Worm (Caenorhabditis elegans): ENCODE data around the gene irld-18.
"Not testable (repeated sequence)": the region's sequence is repeated elsewhere in the genome, so short reads cannot be mapped to it uniquely, and the experiment has no call there.

The irld-18 gene

DNA sequence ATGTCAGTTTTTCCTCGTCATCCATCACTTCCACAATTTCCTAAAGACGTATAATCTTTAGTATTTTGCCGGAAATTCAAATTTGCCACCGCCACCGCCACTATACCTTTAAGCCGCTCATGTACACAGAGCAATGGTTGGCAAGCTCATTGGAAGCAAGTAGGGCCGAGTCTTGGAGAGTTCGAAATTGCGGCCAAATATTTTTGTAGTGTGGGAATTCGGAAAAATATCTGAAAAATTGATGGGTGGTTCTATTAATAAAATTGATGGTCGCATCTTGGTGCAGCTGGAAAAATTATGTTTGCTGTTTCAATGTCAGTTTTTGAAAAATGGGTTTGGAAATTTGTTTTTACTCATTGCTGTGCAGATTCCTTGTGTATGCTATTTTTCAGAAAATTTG lies 9.2 kb downstream of the irld-18 start:
- TF ChIP-seq ztf-29 (GFP tag; IDR thresholded peaks at IDR 0.05) (no peak), flt-1 (GFP tag; IDR thresholded peaks at IDR 0.05) (no peak), cog-1 (tag; optimal IDR thresholded peaks at IDR 0.05) (no peak), klf-2 (GFP tag; conservative IDR thresholded peaks at IDR 0.05) (no peak), tab-1 (GFP tag; IDR thresholded peaks at IDR 0.05) (no peak), ztf-23 (GFP tag; IDR thresholded peaks at IDR 0.05) (no peak), T22C8.4 (GFP tag; IDR thresholded peaks at IDR 0.05) (no peak), med-1 (GFP tag; optimal IDR thresholded peaks at IDR 0.05; ENCODE audit: insufficient read depth) (no peak), ref-1 (GFP tag; conservative IDR thresholded peaks at IDR 0.05) (no peak)

DNA sequence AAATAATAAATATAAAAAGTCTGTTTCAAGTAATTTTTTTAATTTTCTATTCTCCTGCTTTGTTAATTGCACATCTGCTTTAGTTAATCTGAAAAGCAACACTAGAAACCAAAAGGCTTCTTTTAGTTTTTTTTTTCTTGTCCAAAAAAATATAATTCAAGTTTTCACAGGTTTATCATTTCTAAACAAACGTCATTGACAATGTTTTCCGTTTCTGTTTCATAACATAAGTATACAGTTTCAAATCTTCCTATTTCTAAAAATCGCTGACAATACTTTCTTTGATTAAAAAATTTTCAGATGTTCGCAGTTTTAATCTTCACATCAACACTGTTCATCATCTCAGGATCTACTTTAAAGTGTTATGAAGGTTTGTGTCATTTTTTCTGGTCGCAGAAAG lies 15.8 kb downstream of the irld-18 start, which contains the start of gene Y57G11B.2:
Y57G11B.2 (plus strand) TSS at position 301 of the 400 bp plus-strand sequence.
- TF ChIP-seq klf-2 (GFP tag; conservative IDR thresholded peaks at IDR 0.05) (no peak), ztf-29 (GFP tag; IDR thresholded peaks at IDR 0.05) (no peak), ref-1 (GFP tag; conservative IDR thresholded peaks at IDR 0.05) (no peak), cog-1 (tag; optimal IDR thresholded peaks at IDR 0.05) (no peak), flt-1 (GFP tag; IDR thresholded peaks at IDR 0.05) (no peak), med-1 (GFP tag; optimal IDR thresholded peaks at IDR 0.05; ENCODE audit: insufficient read depth) (no peak), T22C8.4 (GFP tag; IDR thresholded peaks at IDR 0.05) (no peak), tab-1 (GFP tag; IDR thresholded peaks at IDR 0.05) (no peak), ztf-23 (GFP tag; IDR thresholded peaks at IDR 0.05) (no peak)

DNA sequence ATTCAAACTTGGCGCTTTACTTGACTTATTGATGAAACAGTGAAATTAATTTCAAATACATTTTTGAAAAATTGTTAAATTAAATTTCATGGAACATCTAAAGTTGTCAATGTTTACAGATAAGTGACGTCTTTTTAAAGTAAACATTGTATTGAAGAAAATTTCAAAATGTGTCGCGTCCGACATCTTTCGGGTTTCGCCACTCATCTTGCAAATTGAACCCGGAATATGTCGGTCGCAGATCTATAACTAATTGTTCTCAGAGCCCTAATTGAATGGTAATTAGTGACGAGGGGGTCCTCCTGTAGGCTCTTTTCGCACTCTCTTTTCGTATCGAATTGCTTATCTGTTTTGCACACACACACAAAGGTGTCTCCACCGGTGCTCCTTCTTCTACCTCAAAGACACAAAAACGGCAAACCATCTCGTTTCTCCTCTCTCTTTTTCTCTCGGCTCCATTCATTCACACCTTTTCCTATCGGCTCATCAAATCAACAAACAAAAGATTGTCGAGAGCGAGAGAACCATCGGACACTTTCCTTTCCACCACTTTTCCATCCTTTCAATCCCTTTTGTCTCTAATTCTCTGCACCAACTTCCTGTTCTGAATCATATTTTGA lies 18.1 kb downstream of the irld-18 start:
- TF ChIP-seq flt-1 (GFP tag; IDR thresholded peaks at IDR 0.05) (no peak), T22C8.4 (GFP tag; IDR thresholded peaks at IDR 0.05) (no peak), klf-2 (GFP tag; conservative IDR thresholded peaks at IDR 0.05) (no peak), med-1 (GFP tag; optimal IDR thresholded peaks at IDR 0.05; ENCODE audit: insufficient read depth) (no peak), tab-1 (GFP tag; IDR thresholded peaks at IDR 0.05) (no peak), ref-1 (GFP tag; conservative IDR thresholded peaks at IDR 0.05) (no peak), ztf-29 (GFP tag; IDR thresholded peaks at IDR 0.05) (no peak), ztf-23 (GFP tag; IDR thresholded peaks at IDR 0.05) (no peak), cog-1 (tag; optimal IDR thresholded peaks at IDR 0.05) (no peak)

DNA sequence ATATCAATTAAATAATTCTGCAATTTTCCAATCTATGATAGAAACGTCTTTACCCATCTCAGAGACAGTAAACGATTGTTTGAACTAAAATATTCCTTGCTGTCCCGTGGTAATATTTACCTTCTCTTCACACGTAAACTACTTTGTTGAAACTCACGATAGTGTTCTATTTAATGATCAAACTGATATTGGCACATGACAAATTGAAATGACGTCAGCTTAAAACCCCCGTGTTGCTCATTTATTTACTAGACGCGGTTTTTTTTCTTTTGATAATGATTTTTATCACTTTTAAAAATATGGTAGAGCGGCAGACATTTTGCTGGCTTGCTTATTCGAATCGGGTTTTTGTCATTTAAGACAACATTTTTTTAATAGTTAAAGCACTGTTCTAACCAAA lies 19.2 kb downstream of the irld-18 start:
- TF ChIP-seq klf-2 (GFP tag; conservative IDR thresholded peaks at IDR 0.05), result no peak
- no peak for TF ChIP-seq T22C8.4 (GFP tag; IDR thresholded peaks at IDR 0.05)
- no peak for TF ChIP-seq ref-1 (GFP tag; conservative IDR thresholded peaks at IDR 0.05)
- no peak for TF ChIP-seq ztf-29 (GFP tag; IDR thresholded peaks at IDR 0.05)
- TF ChIP-seq tab-1 (GFP tag; IDR thresholded peaks at IDR 0.05), result no peak
- TF ChIP-seq med-1 (GFP tag; optimal IDR thresholded peaks at IDR 0.05; ENCODE audit: insufficient read depth), result no peak
- TF ChIP-seq flt-1 (GFP tag; IDR thresholded peaks at IDR 0.05), result no peak
- TF ChIP-seq cog-1 (tag; optimal IDR thresholded peaks at IDR 0.05), result no peak
- TF ChIP-seq ztf-23 (GFP tag; IDR thresholded peaks at IDR 0.05), result no peak

DNA sequence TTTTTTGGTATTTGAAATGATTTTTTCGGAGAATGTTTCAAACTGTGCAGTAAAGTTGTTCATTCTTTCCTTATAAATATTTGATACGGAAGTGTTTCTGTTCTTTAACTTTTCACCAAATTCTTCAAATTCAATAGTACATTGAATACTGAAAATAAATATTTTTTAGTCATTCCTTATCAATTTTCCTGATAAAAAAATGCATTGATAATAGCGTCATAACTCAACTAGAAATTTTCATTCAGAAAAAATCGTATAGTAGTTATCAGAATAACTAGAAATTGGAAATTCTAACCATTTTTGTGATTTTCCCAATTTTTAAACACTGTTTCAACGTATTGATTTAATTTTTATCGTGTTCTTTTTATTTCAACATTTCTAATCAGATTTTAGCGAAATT lies 21.6 kb downstream of the irld-18 start:
- TF ChIP-seq ref-1 (GFP tag; conservative IDR thresholded peaks at IDR 0.05) (no peak), tab-1 (GFP tag; IDR thresholded peaks at IDR 0.05) (no peak), flt-1 (GFP tag; IDR thresholded peaks at IDR 0.05) (no peak), T22C8.4 (GFP tag; IDR thresholded peaks at IDR 0.05) (no peak)

DNA sequence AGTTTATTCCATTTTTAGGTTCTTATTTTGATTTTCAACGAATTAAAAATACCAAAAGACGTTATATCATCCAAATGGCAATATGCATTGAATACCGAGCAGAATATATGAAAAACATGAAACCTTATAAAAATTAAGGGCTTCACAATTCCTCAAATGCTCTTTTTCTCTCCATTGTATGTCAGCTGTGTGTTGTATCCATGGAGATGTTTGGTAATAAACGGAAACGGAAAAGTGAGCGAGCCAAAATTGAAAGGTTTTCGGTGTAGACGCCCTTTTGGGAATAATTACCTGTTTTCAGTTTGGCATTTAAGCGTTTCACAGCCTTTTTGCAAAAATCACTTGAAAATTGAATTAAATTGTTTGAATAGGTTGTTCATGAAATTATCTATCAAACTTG lies 23.2 kb downstream of the irld-18 start:
- TF ChIP-seq ztf-23 (GFP tag; IDR thresholded peaks at IDR 0.05), result no peak
- no peak for TF ChIP-seq T22C8.4 (GFP tag; IDR thresholded peaks at IDR 0.05)
- no peak for TF ChIP-seq tab-1 (GFP tag; IDR thresholded peaks at IDR 0.05)
- TF ChIP-seq flt-1 (GFP tag; IDR thresholded peaks at IDR 0.05), result no peak
- TF ChIP-seq med-1 (GFP tag; optimal IDR thresholded peaks at IDR 0.05; ENCODE audit: insufficient read depth), result no peak
- no peak for TF ChIP-seq ref-1 (GFP tag; conservative IDR thresholded peaks at IDR 0.05)
- no peak for TF ChIP-seq klf-2 (GFP tag; conservative IDR thresholded peaks at IDR 0.05)
- no peak for TF ChIP-seq cog-1 (tag; optimal IDR thresholded peaks at IDR 0.05)
- no peak for TF ChIP-seq ztf-29 (GFP tag; IDR thresholded peaks at IDR 0.05)

DNA sequence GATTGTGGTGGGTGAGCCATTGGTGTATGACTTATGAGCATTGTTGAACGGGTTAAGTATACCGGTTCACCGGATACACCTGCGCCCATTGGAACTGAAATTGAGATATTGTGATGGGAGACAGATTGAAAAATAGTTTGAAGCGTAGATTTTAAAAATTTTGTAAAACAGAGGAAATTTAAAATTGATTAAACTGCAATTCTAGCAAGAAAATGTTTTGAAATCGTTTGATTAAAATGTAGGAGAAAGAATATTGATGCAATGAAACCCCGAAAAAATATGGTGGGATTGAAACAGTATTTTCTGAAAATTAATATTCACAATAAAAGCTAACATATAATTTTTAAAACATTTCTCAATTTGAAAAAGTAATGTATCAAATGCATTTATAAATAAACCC lies 26.1 kb downstream of the irld-18 start, which contains the start of gene Y57G11B.6:
Y57G11B.6 (minus strand) TSS at position 101 of the 400 bp plus-strand sequence.
- TF ChIP-seq klf-2 (GFP tag; conservative IDR thresholded peaks at IDR 0.05) (no peak), T22C8.4 (GFP tag; IDR thresholded peaks at IDR 0.05) (no peak), ztf-23 (GFP tag; IDR thresholded peaks at IDR 0.05) (no peak), cog-1 (tag; optimal IDR thresholded peaks at IDR 0.05) (no peak), tab-1 (GFP tag; IDR thresholded peaks at IDR 0.05) (no peak), ref-1 (GFP tag; conservative IDR thresholded peaks at IDR 0.05) (no peak), med-1 (GFP tag; optimal IDR thresholded peaks at IDR 0.05; ENCODE audit: insufficient read depth) (no peak), ztf-29 (GFP tag; IDR thresholded peaks at IDR 0.05) (no peak)

DNA sequence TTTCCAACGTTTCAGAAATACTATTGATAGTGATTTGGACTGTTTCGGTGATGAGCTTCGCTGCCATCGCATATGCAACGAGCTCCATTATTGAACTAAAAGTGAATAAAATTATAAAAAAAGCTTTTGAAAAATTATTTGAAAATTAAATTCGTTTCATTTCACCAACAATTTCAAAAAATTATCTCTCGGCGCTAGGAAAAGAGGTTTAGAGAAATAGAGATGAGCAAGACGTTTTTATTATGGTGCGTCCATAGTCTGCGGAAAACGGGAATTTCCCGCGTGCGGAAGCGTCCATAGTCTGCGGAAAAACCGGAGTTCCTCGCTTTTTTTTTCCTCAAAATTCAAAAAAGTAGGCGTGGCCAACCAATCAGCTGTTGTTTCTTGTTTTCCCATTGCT lies 29.0 kb downstream of the irld-18 start, which contains the start of gene pals-30:
pals-30 (minus strand) TSS at position 101 of the 400 bp plus-strand sequence.
- TF ChIP-seq T22C8.4 (GFP tag; IDR thresholded peaks at IDR 0.05); tab-1 (GFP tag; IDR thresholded peaks at IDR 0.05); ref-1 (GFP tag; conservative IDR thresholded peaks at IDR 0.05): not testable (repeated sequence)

DNA sequence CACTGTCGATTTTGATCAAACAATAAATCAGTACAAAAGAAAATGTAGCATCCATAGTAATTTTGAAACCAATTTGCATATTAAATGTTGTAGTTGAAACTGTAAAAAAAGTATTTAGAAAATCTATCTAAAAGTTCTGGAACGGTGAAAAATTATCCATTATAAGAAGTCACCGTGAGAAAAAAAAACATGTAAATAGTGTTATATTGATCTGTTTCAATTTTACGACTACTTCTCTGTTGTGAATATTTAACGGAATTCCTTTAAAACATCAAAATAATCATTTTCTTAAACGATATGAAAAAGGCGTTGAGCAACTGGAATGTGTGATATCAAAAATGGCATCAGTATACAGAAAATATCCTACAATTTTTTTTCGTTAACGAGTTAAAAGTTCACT lies 31.5 kb downstream of the irld-18 start, which contains the start of gene T27E7.9:
T27E7.9 (minus strand) TSS at position 101 of the 400 bp plus-strand sequence.
- TF ChIP-seq flt-1 (GFP tag; IDR thresholded peaks at IDR 0.05), result no peak
- no peak for TF ChIP-seq klf-2 (GFP tag; conservative IDR thresholded peaks at IDR 0.05)
- TF ChIP-seq cog-1 (tag; optimal IDR thresholded peaks at IDR 0.05), result no peak
- no peak for TF ChIP-seq T22C8.4 (GFP tag; IDR thresholded peaks at IDR 0.05)
- no peak for TF ChIP-seq ztf-29 (GFP tag; IDR thresholded peaks at IDR 0.05)
- no peak for TF ChIP-seq tab-1 (GFP tag; IDR thresholded peaks at IDR 0.05)
- TF ChIP-seq ztf-23 (GFP tag; IDR thresholded peaks at IDR 0.05), result no peak
- TF ChIP-seq med-1 (GFP tag; optimal IDR thresholded peaks at IDR 0.05; ENCODE audit: insufficient read depth), result no peak
- no peak for TF ChIP-seq ref-1 (GFP tag; conservative IDR thresholded peaks at IDR 0.05)

DNA sequence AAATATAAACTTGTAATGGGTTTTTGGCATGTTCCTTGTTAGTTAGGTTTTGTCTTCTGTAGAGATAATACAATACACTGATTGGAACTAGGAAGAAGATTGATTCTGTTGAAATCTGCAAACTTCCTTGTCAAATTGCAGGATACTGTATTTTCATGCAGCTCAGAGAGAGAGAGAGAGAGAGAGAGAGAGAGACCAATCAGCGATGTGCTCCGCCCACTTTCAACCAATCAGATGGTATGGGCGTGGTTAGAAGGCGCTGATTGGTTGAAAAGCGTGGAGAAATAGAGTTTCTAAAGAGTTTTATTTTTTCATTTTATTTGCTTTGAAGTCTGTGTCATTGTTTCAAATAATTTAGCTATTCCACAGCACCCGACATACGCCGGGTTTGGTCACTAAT lies 33.5 kb downstream of the irld-18 start:
- TF ChIP-seq T22C8.4 (GFP tag; IDR thresholded peaks at IDR 0.05), result no peak
- no peak for TF ChIP-seq klf-2 (GFP tag; conservative IDR thresholded peaks at IDR 0.05)
- TF ChIP-seq med-1 (GFP tag; optimal IDR thresholded peaks at IDR 0.05; ENCODE audit: insufficient read depth), result no peak
- TF ChIP-seq ztf-29 (GFP tag; IDR thresholded peaks at IDR 0.05), result no peak
- no peak for TF ChIP-seq ref-1 (GFP tag; conservative IDR thresholded peaks at IDR 0.05)
- no peak for TF ChIP-seq flt-1 (GFP tag; IDR thresholded peaks at IDR 0.05)
- no peak for TF ChIP-seq ztf-23 (GFP tag; IDR thresholded peaks at IDR 0.05)
- TF ChIP-seq tab-1 (GFP tag; IDR thresholded peaks at IDR 0.05), result no peak
- no peak for TF ChIP-seq cog-1 (tag; optimal IDR thresholded peaks at IDR 0.05)
